Worm (Caenorhabditis elegans) whole organism, young adult: ENCODE measurements around the gene C10G8.4.
A peak's percentile ranks its signal among the peaks of the same experiment; 100 is the strongest.

Source experiments
- B0336.3 ChIP-seq: fragments of 200-800 bp; sonication (Bioruptor generic); IDR thresholded peaks from 2 replicates; pipeline ENCODE4 v1.3.6; 2022; ENCODE audit warnings: missing genetic modification characterization, missing compliant biosample characterization
- D2030.7 ChIP-seq: fragments of 200-800 bp; sonication (Bioruptor generic); IDR thresholded peaks from 2 replicates; pipeline ENCODE4 v1.3.6; 2022; ENCODE audit warnings: missing genetic modification reagents, missing genetic modification characterization, missing compliant biosample characterization
- F23B12.7 ChIP-seq: sonication (generic microtip); optimal IDR thresholded peaks from 2 replicates; lab custom pipeline; 2017; ENCODE audit warnings: missing genetic modification characterization, mild to moderate bottlenecking, missing compliant biosample characterization, antibody characterized with exemption, moderate library complexity; ENCODE audit not compliant: insufficient read depth
- F33H1.4 ChIP-seq: fragments of 200-800 bp; sonication (Bioruptor generic); IDR thresholded peaks from 2 replicates; pipeline ENCODE4 v1.3.6; 2022; ENCODE audit warnings: missing genetic modification reagents, missing genetic modification characterization, missing compliant biosample characterization
- F49E8.2 ChIP-seq: sonication (generic microtip); optimal IDR thresholded peaks from 3 replicates; lab custom pipeline; 2017; ENCODE audit warnings: missing genetic modification characterization, mild to moderate bottlenecking, missing compliant biosample characterization, antibody characterized with exemption, moderate library complexity; ENCODE audit not compliant: insufficient read depth
- F57C9.4 ChIP-seq: sonication (generic microtip); optimal IDR thresholded peaks from 2 replicates; lab custom pipeline; 2017; ENCODE audit warnings: mild to moderate bottlenecking, missing genetic modification characterization, missing compliant biosample characterization
- K12H6.12 ChIP-seq: fragments of 200-800 bp; sonication (Bioruptor generic); optimal IDR thresholded peaks from 2 replicates; lab custom pipeline; 2018; ENCODE audit warnings: mild to moderate bottlenecking, missing genetic modification characterization, missing compliant biosample characterization
- ccch-3 ChIP-seq: fragments of 200-800 bp; sonication (Bioruptor generic); optimal IDR thresholded peaks from 2 replicates; lab custom pipeline; 2018; ENCODE audit warnings: mild to moderate bottlenecking, missing genetic modification characterization, missing compliant biosample characterization
- ceh-100 ChIP-seq: fragments of 200-800 bp; sonication (Bioruptor generic); IDR thresholded peaks from 2 replicates; pipeline ENCODE4 v1.3.6; 2022; ENCODE audit warnings: missing genetic modification reagents, missing genetic modification characterization, missing compliant biosample characterization
- ceh-58 ChIP-seq: fragments of 200-800 bp; sonication (Bioruptor generic); IDR thresholded peaks from 2 replicates; pipeline ENCODE4 v1.3.6; 2022; ENCODE audit warnings: missing genetic modification characterization, missing compliant biosample characterization
- ceh-79 ChIP-seq: sonication (generic microtip); optimal IDR thresholded peaks from 2 replicates; lab custom pipeline; 2017; ENCODE audit warnings: mild to moderate bottlenecking, missing genetic modification characterization, missing compliant biosample characterization
- ceh-91 ChIP-seq: fragments of 200-800 bp; sonication (Bioruptor generic); IDR thresholded peaks from 2 replicates; pipeline ENCODE4 v1.3.6; 2022; ENCODE audit warnings: missing genetic modification reagents, missing genetic modification characterization, missing compliant biosample characterization
- dpff-1 ChIP-seq: sonication (generic microtip); optimal IDR thresholded peaks from 2 replicates; lab custom pipeline; 2017; ENCODE audit warnings: mild to moderate bottlenecking, missing genetic modification characterization, missing compliant biosample characterization
- dpl-1 ChIP-seq: fragments of 150-350 bp; optimal IDR thresholded peaks from 2 replicates; lab custom pipeline; 2014; ENCODE audit warnings: missing biosample characterization, missing genetic modification reagents, missing genetic modification characterization
- efl-1 ChIP-seq: fragments of 150-350 bp; optimal IDR thresholded peaks from 2 replicates; lab custom pipeline; 2014; ENCODE audit warnings: missing biosample characterization, missing genetic modification reagents, missing genetic modification characterization
- egl-44 ChIP-seq: fragments of 200-800 bp; sonication (Bioruptor generic); IDR thresholded peaks from 2 replicates; pipeline ENCODE4 v1.3.6; 2022; ENCODE audit warnings: missing genetic modification reagents, missing genetic modification characterization, missing compliant biosample characterization
- egrh-3 ChIP-seq: fragments of 200-800 bp; sonication (Bioruptor generic); IDR thresholded peaks from 2 replicates; pipeline ENCODE4 v1.3.6; 2022; ENCODE audit warnings: missing genetic modification reagents, missing genetic modification characterization, missing compliant biosample characterization
- ets-4 ChIP-seq: fragments of 200-800 bp; sonication (Bioruptor generic); optimal IDR thresholded peaks from 2 replicates; lab custom pipeline; 2018; ENCODE audit warnings: mild to moderate bottlenecking, missing genetic modification characterization, missing compliant biosample characterization
- fkh-3 ChIP-seq: sonication (generic microtip); optimal IDR thresholded peaks from 2 replicates; lab custom pipeline; 2016; ENCODE audit warnings: mild to moderate bottlenecking, missing genetic modification characterization, missing compliant biosample characterization
- him-1 ChIP-seq: sonication (generic microtip); optimal IDR thresholded peaks from 2 replicates; lab custom pipeline; 2016; ENCODE audit warnings: missing genotype, missing genetic modification reagents, missing genetic modification characterization, missing compliant biosample characterization
- hlh-12 ChIP-seq: sonication (generic microtip); optimal IDR thresholded peaks from 2 replicates; lab custom pipeline; 2016; ENCODE audit warnings: missing genetic modification characterization, missing compliant biosample characterization
- lag-1 ChIP-seq: fragments of 200-800 bp; sonication (Bioruptor generic); IDR thresholded peaks from 2 replicates; pipeline ENCODE4 v1.3.6; 2022; ENCODE audit warnings: missing genetic modification reagents, missing genetic modification characterization, missing compliant biosample characterization
- let-607 ChIP-seq, 2 experiments: fragments of 200-800 bp in 1 of 2; sonication (Bioruptor generic) in 1 of 2; sonication (generic microtip) in 1 of 2; optimal IDR thresholded peaks; 2 replicates each; lab custom pipeline; 2016 to 2018; ENCODE audit warnings: mild to moderate bottlenecking in 2 of 2, missing compliant biosample characterization in 2 of 2, missing genetic modification characterization in 2 of 2, moderate library complexity in 2 of 2, missing genotype in 1 of 2
- lin-26 ChIP-seq: fragments of 200-800 bp; sonication (Bioruptor generic); IDR thresholded peaks from 2 replicates; pipeline ENCODE4 v1.3.6; 2022; ENCODE audit warnings: missing genetic modification reagents, missing genetic modification characterization, missing compliant biosample characterization
- lin-35 ChIP-seq, 3 experiments: fragments of 150-350 bp in 2 of 3; sonication (generic microtip) in 1 of 3; optimal IDR thresholded peaks; 2 replicates each; lab custom pipeline; 2014 to 2018; ENCODE audit warnings: missing biosample characterization in 3 of 3, missing genetic modification characterization in 3 of 3, missing genetic modification reagents in 3 of 3
- lin-54 ChIP-seq: fragments of 200-800 bp; sonication (Bioruptor generic); optimal IDR thresholded peaks from 2 replicates; lab custom pipeline; 2018; ENCODE audit warnings: mild to moderate bottlenecking, missing genetic modification characterization, missing compliant biosample characterization
- lsl-1 ChIP-seq: fragments of 200-800 bp; sonication (Bioruptor generic); optimal IDR thresholded peaks from 2 replicates; lab custom pipeline; 2018; ENCODE audit warnings: mild to moderate bottlenecking, missing genetic modification characterization, moderate library complexity, missing compliant biosample characterization
- lsy-27 ChIP-seq: sonication (generic microtip); optimal IDR thresholded peaks from 2 replicates; lab custom pipeline; 2017; ENCODE audit warnings: missing genetic modification characterization, mild to moderate bottlenecking, missing compliant biosample characterization, antibody characterized with exemption, missing genotype, borderline replicate concordance; ENCODE audit not compliant: insufficient read depth
- mcd-1 ChIP-seq: fragments of 200-800 bp; sonication (Bioruptor generic); IDR thresholded peaks from 2 replicates; pipeline ENCODE4 v1.3.6; 2022; ENCODE audit warnings: missing genetic modification reagents, missing genetic modification characterization, missing compliant biosample characterization
- pha-4 ChIP-seq: fragments of 150-350 bp; sonication (generic microtip); optimal IDR thresholded peaks from 2 replicates; lab custom pipeline; 2014; ENCODE audit warnings: missing biosample characterization, missing genetic modification reagents, missing genetic modification characterization
- snpc-1.1 ChIP-seq: sonication (generic microtip); optimal IDR thresholded peaks from 2 replicates; lab custom pipeline; 2017; ENCODE audit warnings: missing genetic modification characterization, mild to moderate bottlenecking, missing compliant biosample characterization, antibody characterized with exemption, moderate library complexity, missing genotype, missing genetic modification reagents; ENCODE audit not compliant: insufficient read depth
- snpc-1.3 ChIP-seq: sonication (generic microtip); optimal IDR thresholded peaks from 2 replicates; lab custom pipeline; 2017; ENCODE audit warnings: missing genetic modification characterization, mild to moderate bottlenecking, missing compliant biosample characterization, antibody characterized with exemption, moderate library complexity, missing genotype, missing genetic modification reagents; ENCODE audit not compliant: insufficient read depth
- snpc-4 ChIP-seq, 5 experiments: fragments of 150-350 bp in 1 of 5; sonication (generic microtip) in 4 of 5; optimal IDR thresholded peaks; 2 replicates each; lab custom pipeline; 2014 to 2018; ENCODE audit warnings: missing genetic modification characterization in 5 of 5, missing biosample characterization in 3 of 5, antibody characterized with exemption in 2 of 5, mild to moderate bottlenecking in 2 of 5, missing compliant biosample characterization in 2 of 5, missing genotype in 2 of 5, moderate library complexity in 2 of 5, missing genetic modification reagents in 1 of 5
- tbx-9 ChIP-seq: sonication (generic microtip); optimal IDR thresholded peaks from 2 replicates; lab custom pipeline; 2016; ENCODE audit warnings: borderline replicate concordance, missing genetic modification characterization, inconsistent platforms, missing compliant biosample characterization
- unc-62 ChIP-seq: fragments of 150-350 bp; optimal IDR thresholded peaks from 2 replicates; lab custom pipeline; 2014; ENCODE audit warnings: missing biosample characterization, missing genetic modification reagents, missing genetic modification characterization
- xnd-1 ChIP-seq: sonication (generic microtip); optimal IDR thresholded peaks from 2 replicates; lab custom pipeline; 2016; ENCODE audit warnings: missing genotype, missing genetic modification reagents, missing genetic modification characterization, missing compliant biosample characterization
- ztf-18 ChIP-seq: sonication (generic microtip); optimal IDR thresholded peaks from 2 replicates; lab custom pipeline; 2016; ENCODE audit warnings: missing genotype, mild to moderate bottlenecking, missing genetic modification characterization, missing compliant biosample characterization
- ztf-28 ChIP-seq: fragments of 200-800 bp; sonication (Bioruptor generic); IDR thresholded peaks from 2 replicates; pipeline ENCODE4 v1.3.6; 2022; ENCODE audit warnings: missing genetic modification reagents, missing genetic modification characterization, missing compliant biosample characterization
- ztf-6 ChIP-seq: fragments of 200-800 bp; sonication (Bioruptor generic); IDR thresholded peaks from 2 replicates; pipeline ENCODE4 v1.3.6; 2022; ENCODE audit warnings: missing genetic modification reagents, missing genetic modification characterization, missing compliant biosample characterization

The C10G8.4 gene

ce11 chrV:5311635-5312034 lies at the start of gene C10G8.4:
Gene C10G8.4 (plus strand): TSS chrV:5311935.
- TF ChIP-seq egl-44 (GFP tag; lab: Robert Waterston, UW): no peak
- no peak for TF ChIP-seq egrh-3 (GFP tag; lab: Robert Waterston, UW)

DNA sequence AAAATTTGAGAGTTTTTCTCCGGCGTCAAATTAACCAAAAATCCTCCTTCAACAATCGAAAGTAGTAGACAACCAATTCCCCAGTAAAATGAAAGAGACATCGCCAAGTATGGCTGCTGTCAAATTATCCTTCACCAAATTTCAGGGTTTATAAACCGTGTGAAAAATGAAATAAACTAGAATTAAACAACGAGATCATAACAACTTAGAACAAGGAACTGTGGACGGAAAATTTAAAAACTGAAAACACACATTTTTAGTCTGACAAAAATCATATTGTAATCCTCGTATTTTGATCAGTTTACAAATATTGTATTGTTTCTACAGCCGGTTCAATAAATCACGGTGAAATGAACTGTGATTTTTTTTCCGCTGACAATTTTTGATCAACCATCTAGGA lies 48.7 kb upstream of the C10G8.4 start, which contains the start of gene cest-30:
cest-30 (minus strand) TSS at position 101 of the 400 bp plus-strand sequence.
- no peak for TF ChIP-seq lag-1 (GFP tag; lab: Robert Waterston, UW)
- TF ChIP-seq K12H6.12 (tag; lab: Kevin White, UChicago): no peak
- TF ChIP-seq snpc-4 (GFP tag; optimal IDR thresholded peaks at IDR 0.05; lab: Kevin White, UChicago): no peak
- TF ChIP-seq snpc-4 (tag; optimal IDR thresholded peaks at IDR 0.05; lab: Kevin White, UChicago): no peak
- TF ChIP-seq ztf-28 (GFP tag; lab: Robert Waterston, UW): no peak
- no peak for TF ChIP-seq lsy-27 (tag; lab: Kevin White, UChicago)
- no peak for TF ChIP-seq D2030.7 (GFP tag; lab: Robert Waterston, UW)
- no peak for TF ChIP-seq F23B12.7
- no peak for TF ChIP-seq lin-26
- TF ChIP-seq snpc-1.1 (tag; lab: Kevin White, UChicago): no peak
- TF ChIP-seq hlh-12 (tag; lab: Kevin White, UChicago): no peak
- TF ChIP-seq let-607 (tag; optimal IDR thresholded peaks at IDR 0.05; lab: Kevin White, UChicago): no peak

- TF ChIP-seq him-1 (tag; lab: Kevin White, UChicago): no peak
- TF ChIP-seq efl-1 (GFP tag; lab: Kevin White, UChicago): no peak
- no peak for TF ChIP-seq ztf-6 (GFP tag; lab: Robert Waterston, UW)
- TF ChIP-seq unc-62 (GFP tag; lab: Kevin White, UChicago): no peak
- TF ChIP-seq F49E8.2 (tag; lab: Kevin White, UChicago): no peak
- no peak for TF ChIP-seq ceh-91 (GFP tag; lab: Robert Waterston, UW)
- no peak for TF ChIP-seq dpff-1 (tag; lab: Kevin White, UChicago)
- TF ChIP-seq pha-4 (tag; lab: Kevin White, UChicago): no peak
- TF ChIP-seq ccch-3 (GFP tag; lab: Kevin White, UChicago): no peak
- TF ChIP-seq fkh-3: no peak
- no peak for TF ChIP-seq dpl-1 (GFP tag; lab: Kevin White, UChicago)
- no peak for TF ChIP-seq ceh-79 (tag; lab: Kevin White, UChicago)
- TF ChIP-seq ets-4 (GFP tag; lab: Kevin White, UChicago): no peak
- no peak for TF ChIP-seq B0336.3
- TF ChIP-seq lsy-27 (tag; lab: Kevin White, UChicago): no peak
- TF ChIP-seq snpc-1.3 (tag; lab: Kevin White, UChicago): no peak
- no peak for TF ChIP-seq tbx-9 (tag; lab: Kevin White, UChicago)
- no peak for TF ChIP-seq lsl-1
- TF ChIP-seq K12H6.12 (tag; lab: Kevin White, UChicago): no peak
- TF ChIP-seq, all 124 proteins: peak for 0
These were observed 46.2 kb upstream of the C10G8.4 start, which contains the start of the genes srt-69 and B0238.12 for ce11 chrV:5265581-5265980. Gene srt-69 (minus strand): TSS chrV:5265681. Gene B0238.12 (plus strand): TSS chrV:5265844.

- no peak for TF ChIP-seq ccch-3 (GFP tag; lab: Kevin White, UChicago)
- no peak for TF ChIP-seq dpff-1 (tag; lab: Kevin White, UChicago)
- TF ChIP-seq ceh-58 (GFP tag; lab: Robert Waterston, UW): no peak
- peak; percentile 90 for TF ChIP-seq mcd-1
- no peak for TF ChIP-seq snpc-4 (GFP tag; optimal IDR thresholded peaks at IDR 0.05; lab: Kevin White, UChicago)
- peak in 1 of 4 experiments; percentile 1 for TF ChIP-seq snpc-4 (tag; optimal IDR thresholded peaks at IDR 0.05; lab: Kevin White, UChicago)
- peak; percentile 95 for TF ChIP-seq lin-54 (GFP tag; lab: Kevin White, UChicago)
- peak; percentile 27; the same call in 1 of the 2 replicates for TF ChIP-seq F33H1.4
- TF ChIP-seq F57C9.4 (tag; lab: Kevin White, UChicago): no peak
- TF ChIP-seq ceh-100 (GFP tag; lab: Robert Waterston, UW): no peak
- peak; percentile 37; the same call in 1 of the 2 replicates for TF ChIP-seq D2030.7 (GFP tag; lab: Robert Waterston, UW)
- peak; percentile 8 for TF ChIP-seq xnd-1
- TF ChIP-seq lin-35 (GFP tag; optimal IDR thresholded peaks at IDR 0.05; lab: Kevin White, UChicago): peak in 2 of 3 experiments; percentile 24 to 76
- TF ChIP-seq dpl-1 (GFP tag; lab: Kevin White, UChicago): peak; percentile 56
- TF ChIP-seq ets-4 (GFP tag; lab: Kevin White, UChicago): no peak
- TF ChIP-seq lsl-1: peak; percentile 18
- peak; percentile 79 for TF ChIP-seq efl-1 (GFP tag; lab: Kevin White, UChicago)
- peak; percentile 39 for TF ChIP-seq ztf-18 (tag; lab: Kevin White, UChicago)
These were observed 42.7 kb upstream of the C10G8.4 start, which contains the start of gene penr-1 for ce11 chrV:5269024-5269535. Gene penr-1 (plus strand): TSS chrV:5269485.
